Fruit fly (Drosophila melanogaster) S2 (cell line): ENCODE data around the gene Bicra.

Source experiments
- CG8478 ChIP-seq: fragments of >200 bp; optimal IDR thresholded peaks from 2 replicates; lab custom pipeline; 2018
- CTCF ChIP-seq, 2 experiments: fragments of >200 bp; optimal IDR thresholded peaks; 2 replicates each; lab custom pipeline; 2018

The Bicra gene

DNA sequence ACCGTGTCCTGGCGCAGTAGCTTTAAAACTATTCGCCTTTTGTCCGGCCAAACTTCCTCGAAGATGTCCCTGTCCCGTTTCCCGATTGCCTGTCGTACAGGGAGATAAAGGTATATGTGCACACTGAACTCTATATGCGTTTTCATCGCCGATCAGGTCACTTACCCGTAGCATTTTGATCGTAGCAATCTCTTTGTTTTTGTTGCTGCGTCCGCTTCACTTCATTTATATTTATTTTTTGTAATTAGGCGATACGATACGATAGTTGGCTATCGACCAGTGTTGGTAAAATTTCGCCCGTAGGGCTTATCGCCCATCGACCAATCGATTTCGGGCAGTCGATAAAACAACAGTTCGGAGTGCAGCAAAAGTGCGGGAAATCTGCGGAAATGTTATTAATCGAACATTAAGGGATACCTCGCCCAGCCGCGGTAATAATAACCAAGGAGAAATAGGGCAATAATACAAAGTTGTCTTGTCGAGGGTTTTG, at the start of gene Bicra, which contains the start of gene Cul5:
Bicra (plus strand) TSS at position 324 of the 490 bp plus-strand sequence.
Cul5 (minus strand) TSS at position 259 of the 490 bp plus-strand sequence.
- TF ChIP-seq CG8478 (lab: Kevin White, UChicago) = no peak
- TF ChIP-seq CTCF (optimal IDR thresholded peaks at IDR 0.05; lab: Kevin White, UChicago) = no peak

DNA sequence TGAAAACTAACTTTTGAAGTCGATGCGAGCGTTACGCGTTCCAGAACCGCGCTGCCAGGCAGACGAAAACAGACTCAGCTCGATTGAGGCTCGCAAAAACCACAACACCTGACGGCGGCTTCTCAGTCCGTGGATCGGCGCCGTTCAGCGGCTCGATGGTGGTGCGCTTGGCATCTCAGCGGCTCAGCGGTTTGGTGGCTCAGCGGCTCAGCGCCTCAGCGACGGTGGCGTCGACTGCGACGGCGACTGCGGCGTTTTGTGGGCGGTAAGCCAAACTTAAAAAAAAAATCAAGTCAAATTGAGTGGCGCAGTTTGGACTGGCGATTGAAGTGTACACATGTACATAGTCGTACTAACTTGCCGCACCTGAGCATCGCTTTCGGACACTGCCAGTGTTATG, 42.5 kb upstream of the Bicra start, which contains the start of gene wat:
wat (minus strand) TSS at position 41 of the 400 bp plus-strand sequence.
- TF ChIP-seq CG8478 (lab: Kevin White, UChicago) (no peak), CTCF (optimal IDR thresholded peaks at IDR 0.05; lab: Kevin White, UChicago) (no peak)

DNA sequence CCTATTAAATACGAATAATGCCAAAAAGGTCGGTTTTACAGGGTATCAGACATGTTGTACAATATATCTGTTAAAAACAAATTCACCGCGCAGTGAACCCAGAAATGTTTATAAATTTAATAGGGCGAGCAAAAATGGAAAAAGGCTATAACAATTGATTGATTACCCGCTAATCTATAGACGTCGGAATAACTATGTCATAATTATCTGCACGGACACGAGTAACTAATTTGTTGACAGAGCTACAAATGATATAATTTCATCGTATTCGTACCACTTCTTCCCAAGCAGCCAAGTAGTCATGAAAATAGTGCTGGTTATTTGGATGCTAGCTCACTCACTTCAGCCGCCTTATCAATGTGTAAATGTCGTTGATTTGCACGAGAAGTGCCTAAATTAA, 38.2 kb upstream of the Bicra start, which contains the start of gene CG14518:
CG14518 (plus strand) TSS at position 301 of the 400 bp plus-strand sequence.
- TF ChIP-seq CTCF (optimal IDR thresholded peaks at IDR 0.05; lab: Kevin White, UChicago) (no peak), CG8478 (lab: Kevin White, UChicago) (no peak)

DNA sequence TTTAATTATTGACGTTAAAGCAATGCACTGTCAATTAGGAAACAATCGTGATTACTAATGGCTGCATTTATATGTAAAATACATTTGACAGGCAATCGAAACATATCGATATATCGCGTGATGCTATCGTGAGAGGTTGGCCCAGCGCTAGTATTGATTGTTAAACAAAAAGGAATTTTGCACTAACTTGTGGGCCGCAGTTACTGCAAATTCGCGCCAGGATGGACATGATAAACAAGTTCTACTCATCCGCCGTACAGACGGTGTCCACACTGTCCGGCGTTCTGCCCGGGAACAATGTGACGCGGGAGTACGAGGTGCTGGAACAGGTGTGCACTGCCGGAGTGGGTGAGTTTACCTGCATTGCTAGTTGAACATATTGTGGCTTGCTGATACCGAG, 35.7 kb upstream of the Bicra start, which contains the start of the genes eIF4E6 and CG1951:
eIF4E6 (minus strand) TSS at position 53 of the 400 bp plus-strand sequence.
CG1951 (plus strand) TSS at position 115 of the 400 bp plus-strand sequence.
- no peak for TF ChIP-seq CG8478 (lab: Kevin White, UChicago)
- TF ChIP-seq CTCF (optimal IDR thresholded peaks at IDR 0.05; lab: Kevin White, UChicago) = peak in 1 of 2 experiments; percentile 39

DNA sequence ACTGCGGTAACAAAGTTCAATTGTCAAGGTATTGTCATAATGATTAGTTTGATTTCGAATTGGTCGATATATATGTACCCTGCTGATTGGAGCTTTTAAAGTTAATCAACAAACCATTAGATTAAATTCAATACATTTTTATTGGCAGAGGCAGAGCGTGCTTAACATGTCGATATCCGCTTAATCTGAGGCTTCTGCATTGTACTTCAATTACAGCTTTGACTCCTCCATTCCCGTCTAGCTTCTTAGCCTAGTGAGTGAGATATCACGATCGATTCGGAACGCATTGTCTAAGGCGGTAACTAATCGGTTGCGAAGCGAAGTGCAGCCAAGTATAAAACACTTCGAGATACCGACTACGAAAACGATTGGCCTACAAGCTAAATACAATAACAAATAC, 30.3 kb upstream of the Bicra start, which contains the start of gene Ssl2:
Ssl2 (minus strand) TSS at position 101 of the 400 bp plus-strand sequence.
- TF ChIP-seq CTCF (optimal IDR thresholded peaks at IDR 0.05; lab: Kevin White, UChicago) = no peak
- no peak for TF ChIP-seq CG8478 (lab: Kevin White, UChicago)

DNA sequence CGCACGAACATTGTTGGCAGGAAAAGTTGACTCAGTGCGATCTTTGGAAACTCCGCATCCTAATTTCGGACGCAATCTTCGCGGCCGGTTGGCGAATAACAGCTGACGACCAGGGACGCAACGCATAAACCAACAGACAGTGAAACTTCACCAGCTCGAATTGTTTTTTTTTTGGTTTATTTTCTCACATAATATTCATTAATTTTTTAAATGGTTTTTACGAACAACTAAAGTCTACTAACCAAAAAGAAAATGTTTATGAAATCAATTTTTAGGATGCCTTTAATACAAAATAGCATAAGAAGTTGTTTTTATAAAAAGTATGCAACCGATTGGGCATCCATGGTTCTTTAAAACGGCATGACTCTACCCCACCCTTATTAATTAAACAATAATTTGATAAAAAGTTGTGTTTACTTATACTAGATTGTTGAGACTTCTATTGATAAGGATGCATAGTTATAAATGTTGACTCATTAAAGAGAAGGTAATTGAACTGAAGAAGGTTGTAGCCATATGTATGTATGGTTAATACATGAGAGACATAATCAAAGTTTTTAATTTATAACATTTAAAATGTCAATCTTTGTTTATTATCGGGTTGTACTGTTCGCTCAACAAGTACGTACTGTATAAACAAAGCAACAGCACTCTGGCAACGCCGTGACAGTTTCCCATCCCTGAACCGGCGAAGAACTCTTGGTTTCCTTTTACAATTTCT, 28.8 kb upstream of the Bicra start, which contains the start of the genes beta4GalNAcTB and Cpsf100:
beta4GalNAcTB (minus strand) TSS at position 100 of the 721 bp plus-strand sequence.
Cpsf100 (plus strand) TSS at position 665 of the 721 bp plus-strand sequence.
- no peak for TF ChIP-seq CG8478 (lab: Kevin White, UChicago)
- no peak for TF ChIP-seq CTCF (optimal IDR thresholded peaks at IDR 0.05; lab: Kevin White, UChicago)

DNA sequence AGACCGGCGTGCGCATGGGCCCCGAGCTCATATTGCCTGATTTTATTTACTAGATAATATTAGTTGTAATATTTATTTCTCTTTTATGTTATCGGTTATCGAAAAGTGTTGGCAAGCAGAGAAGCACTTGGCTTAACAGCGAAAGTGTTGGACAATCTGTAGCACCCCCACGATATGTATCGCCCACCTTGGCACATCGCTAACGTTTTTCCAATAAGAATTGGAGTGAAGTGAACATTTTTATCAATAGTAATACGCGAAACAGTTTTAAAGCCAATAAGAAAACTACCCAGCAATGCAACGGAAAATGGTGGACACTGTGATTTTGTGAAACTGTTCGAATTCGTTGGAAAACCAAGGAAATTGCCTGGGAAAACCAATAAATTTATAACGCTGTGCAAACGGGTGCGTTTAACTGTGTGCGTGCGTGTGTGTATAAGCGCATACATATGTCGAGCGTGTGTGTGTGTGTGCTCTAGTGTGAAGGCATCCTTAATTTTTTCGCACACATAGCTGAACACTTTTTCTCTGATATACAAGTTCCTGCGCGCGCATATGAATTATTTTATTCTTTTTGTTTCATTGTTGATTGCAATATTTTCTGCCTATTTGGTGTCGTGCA, 23.8 kb upstream of the Bicra start, which contains the start of the genes Slu7 and Pkc98E:
Slu7 (minus strand) TSS at position 112 of the 622 bp plus-strand sequence.
Pkc98E (plus strand) TSS at position 197 of the 622 bp plus-strand sequence.
- TF ChIP-seq CTCF (optimal IDR thresholded peaks at IDR 0.05; lab: Kevin White, UChicago) = no peak

DNA sequence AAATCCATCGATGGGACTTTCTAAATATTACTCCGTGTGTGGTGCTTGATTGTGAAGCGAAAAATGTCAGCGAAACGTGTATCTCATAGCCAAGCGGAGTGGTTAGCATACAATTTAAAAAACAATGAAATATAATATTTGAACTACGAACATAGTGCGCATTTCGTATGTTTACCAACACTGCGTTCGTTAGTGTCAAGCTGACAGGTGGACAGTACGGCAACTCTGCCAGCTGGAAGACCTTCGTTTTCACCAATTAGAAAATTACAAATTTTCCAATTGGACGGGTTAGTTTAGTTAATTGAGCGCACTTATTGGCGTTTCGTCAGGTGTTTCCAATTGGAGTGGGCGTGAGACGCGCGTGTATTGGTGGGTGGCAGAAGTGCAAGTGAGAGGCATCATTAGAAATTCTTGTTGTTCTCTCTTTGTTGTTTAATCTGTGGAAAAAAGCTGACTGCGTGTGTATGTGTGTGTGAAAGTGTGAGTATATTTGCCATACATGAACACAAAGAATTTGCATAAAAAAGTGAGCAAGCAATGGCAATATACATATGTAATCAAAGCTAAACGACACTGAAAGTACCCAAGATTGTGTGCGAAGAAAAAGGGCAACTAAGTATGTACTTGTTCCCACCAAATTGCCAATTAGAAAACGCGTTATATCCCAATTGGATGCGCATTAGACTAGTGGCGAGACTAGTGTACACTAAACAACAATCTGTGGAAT, 23.0 kb upstream of the Bicra start:
- no peak for TF ChIP-seq CG8478 (lab: Kevin White, UChicago)
- no peak for TF ChIP-seq CTCF (optimal IDR thresholded peaks at IDR 0.05; lab: Kevin White, UChicago)

DNA sequence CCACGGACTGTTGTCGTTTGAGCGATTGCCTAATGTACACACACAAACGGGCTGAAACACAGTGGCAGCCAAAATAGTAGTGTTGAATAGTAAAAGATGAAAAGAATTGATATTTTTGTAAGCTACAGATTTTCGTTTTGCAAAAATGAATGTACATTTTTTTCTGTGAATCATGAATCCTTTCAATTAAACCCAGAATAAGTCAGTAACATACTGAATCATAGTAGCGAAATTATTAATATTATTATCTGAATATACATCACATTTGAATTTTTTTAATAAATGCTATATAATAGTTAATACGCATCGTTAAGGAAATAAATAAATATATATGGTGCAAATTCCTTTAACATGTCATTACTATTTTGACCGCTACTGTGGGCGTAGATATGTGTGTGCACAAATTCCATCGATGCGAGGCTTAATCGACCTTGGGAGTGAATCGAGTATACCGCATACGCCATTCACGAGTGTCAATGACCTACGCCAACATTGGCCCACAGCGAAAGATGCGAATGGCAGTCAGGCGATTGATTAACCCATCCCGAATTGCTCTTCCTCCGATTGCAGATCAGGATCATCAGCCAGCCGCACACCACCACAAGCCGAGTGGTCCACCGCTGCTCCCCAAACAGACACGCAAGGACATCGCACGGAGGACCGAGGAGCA, 22.2 kb upstream of the Bicra start:
- TF ChIP-seq CTCF (optimal IDR thresholded peaks at IDR 0.05; lab: Kevin White, UChicago) (no peak), CG8478 (lab: Kevin White, UChicago) (no peak)

DNA sequence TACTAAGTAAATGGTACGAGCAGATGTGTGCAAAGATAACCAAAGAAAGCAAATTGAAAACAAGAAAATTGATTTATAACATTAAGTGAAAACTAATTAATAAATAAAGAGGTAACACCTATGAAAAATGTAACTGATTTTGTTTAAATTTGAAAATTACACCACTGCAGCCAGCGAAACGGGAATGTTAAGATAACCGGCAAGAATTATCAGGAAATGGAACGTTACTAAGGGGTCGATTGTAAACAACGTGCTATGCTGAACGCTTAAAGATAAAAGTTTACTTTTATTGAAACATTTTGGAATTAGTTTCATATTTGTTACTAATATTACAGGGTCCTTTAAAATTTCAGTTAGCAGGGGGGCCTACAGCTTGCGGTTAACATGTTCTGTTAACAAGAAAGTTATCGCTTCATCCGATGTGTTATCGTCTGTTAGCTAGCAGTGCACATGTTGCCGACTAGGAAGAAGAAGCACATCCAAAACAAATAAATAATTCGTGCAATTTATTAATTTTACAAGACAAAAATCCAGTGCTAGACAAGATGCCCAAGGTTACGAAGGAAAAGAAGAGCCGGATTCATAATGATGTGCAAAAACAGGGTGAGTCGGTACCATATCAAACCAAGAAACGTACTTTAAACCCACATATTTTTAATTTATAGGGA, 13.7 kb upstream of the Bicra start, which contains the start of gene CG11837:
CG11837 (plus strand) TSS at position 439 of the 668 bp plus-strand sequence.
- TF ChIP-seq CG8478 (lab: Kevin White, UChicago) = no peak
- no peak for TF ChIP-seq CTCF (optimal IDR thresholded peaks at IDR 0.05; lab: Kevin White, UChicago)

DNA sequence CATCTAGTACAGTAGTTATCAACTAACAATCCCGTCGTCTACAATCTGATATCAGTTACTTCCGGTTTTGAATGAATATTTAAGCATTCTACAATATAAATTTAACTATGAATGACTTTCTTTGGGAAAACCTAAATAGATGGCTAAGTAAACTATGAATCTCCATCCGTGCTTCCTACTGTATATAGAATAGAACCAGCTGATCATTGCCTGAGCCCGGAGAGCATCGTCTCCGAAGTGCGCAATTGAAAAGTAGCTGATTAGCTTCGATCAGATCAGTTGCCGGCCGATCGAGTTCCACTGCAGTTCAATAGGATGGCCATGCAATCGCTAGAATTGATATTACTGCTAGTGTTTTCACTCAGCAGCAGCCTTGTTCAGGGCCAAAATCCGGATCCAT, 12.1 kb upstream of the Bicra start, which contains the start of gene CG11841:
CG11841 (plus strand) TSS at position 301 of the 400 bp plus-strand sequence.
- TF ChIP-seq CG8478 (lab: Kevin White, UChicago) (no peak), CTCF (optimal IDR thresholded peaks at IDR 0.05; lab: Kevin White, UChicago) (no peak)

DNA sequence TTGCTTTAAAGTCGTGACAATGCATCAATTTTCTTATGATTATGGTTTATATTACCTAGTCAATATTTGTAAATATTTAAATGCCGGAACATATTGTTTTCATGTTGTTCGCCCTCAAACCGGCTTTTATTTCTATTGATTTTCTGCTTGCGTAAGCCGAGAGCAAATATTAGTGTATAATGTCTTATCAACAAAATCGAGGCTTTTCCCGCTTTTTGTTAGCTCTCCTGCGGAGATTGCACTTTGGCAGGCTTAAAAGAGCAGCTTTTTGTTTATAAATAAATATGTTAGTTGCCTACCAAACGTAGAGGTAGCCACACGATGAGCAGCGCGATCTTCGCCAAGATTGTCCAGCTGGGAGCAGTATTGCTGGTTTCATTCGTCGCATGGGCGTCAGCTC, 10.5 kb upstream of the Bicra start, which contains the start of gene CG11842:
CG11842 (plus strand) TSS at position 301 of the 400 bp plus-strand sequence.
- no peak for TF ChIP-seq CG8478 (lab: Kevin White, UChicago)
- no peak for TF ChIP-seq CTCF (optimal IDR thresholded peaks at IDR 0.05; lab: Kevin White, UChicago)

DNA sequence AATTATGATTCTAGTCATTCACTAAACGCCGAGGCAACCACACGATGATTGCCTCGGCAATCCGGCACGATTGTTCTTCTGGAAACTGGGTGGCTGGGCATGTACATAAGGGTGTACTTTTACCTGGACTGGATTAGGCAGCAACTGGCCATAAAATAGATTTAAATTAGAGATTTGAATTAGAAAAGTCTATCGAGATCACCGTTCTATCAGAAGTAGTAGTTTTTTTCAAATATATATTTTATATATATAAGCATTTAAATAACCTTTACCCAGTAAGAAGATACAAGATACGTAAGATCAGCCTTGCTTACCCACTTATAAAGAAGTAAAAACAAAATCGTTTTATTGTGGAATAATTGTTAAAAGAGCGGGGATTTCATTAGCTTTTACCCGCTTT, 8.8 kb upstream of the Bicra start, which contains the start of gene CG11843:
CG11843 (plus strand) TSS at position 301 of the 400 bp plus-strand sequence.
- TF ChIP-seq CTCF (optimal IDR thresholded peaks at IDR 0.05; lab: Kevin White, UChicago) (no peak), CG8478 (lab: Kevin White, UChicago) (no peak)
